Worm (Caenorhabditis elegans) whole organism, young adult: ENCODE data around the gene F02E11.3.

Source experiments
- K12H6.12 ChIP-seq: fragments of 200-800 bp; sonication (Bioruptor generic); optimal IDR thresholded peaks from 2 replicates; lab custom pipeline; 2018; ENCODE audit warnings: mild to moderate bottlenecking, missing genetic modification characterization, missing compliant biosample characterization
- Y53G8AR.9 ChIP-seq: fragments of 200-800 bp; sonication (Bioruptor generic); conservative IDR thresholded peaks from 2 replicates; pipeline ENCODE4 v1.3.6; 2022; ENCODE audit warnings: missing genetic modification reagents, missing genetic modification characterization, missing compliant biosample characterization
- bed-1 ChIP-seq: fragments of 200-800 bp; sonication (Bioruptor generic); IDR thresholded peaks from 2 replicates; pipeline ENCODE4 v1.3.6; 2022; ENCODE audit warnings: missing genetic modification reagents, missing genetic modification characterization, missing compliant biosample characterization
- madf-10 ChIP-seq: sonication (generic microtip); optimal IDR thresholded peaks from 2 replicates; lab custom pipeline; 2016; ENCODE audit warnings: mild to moderate bottlenecking, missing genetic modification characterization, missing compliant biosample characterization
- pha-4 ChIP-seq: fragments of 150-350 bp; sonication (generic microtip); optimal IDR thresholded peaks from 2 replicates; lab custom pipeline; 2014; ENCODE audit warnings: missing biosample characterization, missing genetic modification reagents, missing genetic modification characterization
- sea-2 ChIP-seq: fragments of 200-800 bp; sonication (Bioruptor generic); IDR thresholded peaks from 2 replicates; pipeline ENCODE4 v1.3.6; 2022; ENCODE audit warnings: missing genetic modification characterization, missing compliant biosample characterization
- snpc-1.3 ChIP-seq: sonication (generic microtip); optimal IDR thresholded peaks from 2 replicates; lab custom pipeline; 2017; ENCODE audit warnings: missing genetic modification characterization, mild to moderate bottlenecking, missing compliant biosample characterization, antibody characterized with exemption, moderate library complexity, missing genotype, missing genetic modification reagents; ENCODE audit not compliant: insufficient read depth
- snpc-4 ChIP-seq, 5 experiments: fragments of 150-350 bp in 1 of 5; sonication (generic microtip) in 4 of 5; optimal IDR thresholded peaks; 2 replicates each; lab custom pipeline; 2014 to 2018; ENCODE audit warnings: missing genetic modification characterization in 5 of 5, missing biosample characterization in 3 of 5, antibody characterized with exemption in 2 of 5, mild to moderate bottlenecking in 2 of 5, missing compliant biosample characterization in 2 of 5, missing genotype in 2 of 5, moderate library complexity in 2 of 5, missing genetic modification reagents in 1 of 5
- unc-62 ChIP-seq: fragments of 150-350 bp; optimal IDR thresholded peaks from 2 replicates; lab custom pipeline; 2014; ENCODE audit warnings: missing biosample characterization, missing genetic modification reagents, missing genetic modification characterization
- ztf-22 ChIP-seq: fragments of 200-800 bp; sonication (Bioruptor generic); optimal IDR thresholded peaks from 2 replicates; lab custom pipeline; 2018; ENCODE audit warnings: mild to moderate bottlenecking, missing genetic modification characterization, moderate library complexity, missing compliant biosample characterization

DNA sequence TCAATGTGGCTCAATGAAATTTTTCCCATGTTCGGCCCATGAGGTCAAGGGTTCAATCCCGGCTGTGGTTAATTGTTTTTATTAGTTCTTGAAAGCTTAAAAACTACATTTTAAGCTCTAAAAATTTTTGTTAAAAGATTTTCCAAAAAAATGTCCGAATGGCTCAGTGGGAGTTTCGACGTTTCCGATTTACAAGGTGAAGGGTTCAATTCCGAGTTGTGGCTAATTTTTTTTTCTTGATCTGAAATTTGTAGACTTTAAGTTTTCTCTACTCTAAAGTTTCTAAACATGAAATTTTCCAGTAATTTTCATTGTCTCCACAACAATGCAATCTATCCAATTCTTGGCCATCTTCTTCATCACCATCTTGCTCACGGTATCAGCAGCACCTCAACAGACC lies 12.3 kb downstream of the F02E11.3 start, which contains the start of gene F02E11.2:
- no peak for TF ChIP-seq snpc-4 (GFP tag; optimal IDR thresholded peaks at IDR 0.05; lab: Kevin White, UChicago)
- no peak for TF ChIP-seq snpc-4 (tag; optimal IDR thresholded peaks at IDR 0.05; lab: Kevin White, UChicago)
- no peak for TF ChIP-seq pha-4 (tag; lab: Kevin White, UChicago)
- no peak for TF ChIP-seq bed-1 (GFP tag; lab: Robert Waterston, UW)
- no peak for TF ChIP-seq madf-10 (tag; lab: Kevin White, UChicago)
- TF ChIP-seq ztf-22 (GFP tag; lab: Kevin White, UChicago): no peak
- no peak for TF ChIP-seq unc-62 (GFP tag; lab: Kevin White, UChicago)
- no peak for TF ChIP-seq Y53G8AR.9 (GFP tag; lab: Robert Waterston, UW)
- no peak for TF ChIP-seq snpc-1.3
- no peak for TF ChIP-seq sea-2 (GFP tag; lab: Robert Waterston, UW)
- TF ChIP-seq K12H6.12 (tag; lab: Kevin White, UChicago): no peak
